Worm (Caenorhabditis elegans): ENCODE data around the gene gly-9.

The gly-9 gene

DNA sequence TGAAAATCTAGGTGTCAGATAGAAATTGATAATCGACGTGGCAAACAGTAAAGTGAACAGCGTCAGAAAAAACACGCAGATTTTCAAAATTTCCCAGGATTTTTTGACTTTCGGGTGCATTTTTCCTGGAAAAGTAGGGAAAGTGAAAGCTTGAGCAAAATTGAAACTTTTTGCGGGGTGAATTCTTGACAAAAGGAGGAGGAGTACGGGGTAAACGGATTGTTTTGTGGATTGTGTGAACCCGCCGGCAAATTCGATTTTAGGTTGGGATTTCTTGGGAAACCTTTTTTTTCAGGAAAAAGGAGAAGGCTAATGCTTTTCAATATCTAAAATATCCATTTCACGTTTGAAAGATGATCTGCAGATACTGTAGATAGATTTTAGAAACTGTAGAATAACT lies 55.6 kb downstream of the gly-9 start, which contains the start of gene Y47D3A.34:
Gene Y47D3A.34 (minus strand): TSS at position 120 of the 400 bp plus-strand sequence.
- TF ChIP-seq dpff-1 (tag; optimal IDR thresholded peaks at IDR 0.05), result no peak
- TF ChIP-seq ztf-28 (GFP tag; IDR thresholded peaks at IDR 0.05), result no peak
- no peak for TF ChIP-seq nhr-120 (GFP tag; IDR thresholded peaks at IDR 0.05)
- no peak for TF ChIP-seq madf-10 (tag; optimal IDR thresholded peaks at IDR 0.05)

DNA sequence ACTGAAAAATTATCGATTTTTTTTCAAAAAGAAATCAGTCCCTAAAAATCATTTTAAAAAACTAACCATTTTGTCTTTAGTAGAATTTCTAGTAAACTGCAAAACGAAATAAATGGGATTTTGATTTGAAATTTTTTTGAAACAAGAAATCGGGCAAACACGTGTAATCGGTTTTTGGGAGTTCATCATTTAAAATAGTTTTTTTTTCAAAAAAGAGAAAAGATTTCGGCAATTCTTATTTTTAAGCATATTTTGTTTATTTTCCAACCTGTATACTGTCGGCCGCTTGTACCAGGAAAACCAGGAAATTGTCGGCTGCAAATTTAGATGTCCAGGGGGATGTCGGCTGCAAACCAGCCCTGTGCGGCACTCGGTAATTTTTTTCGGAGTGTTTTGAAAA lies 58.4 kb downstream of the gly-9 start, which contains the start of gene elo-8:
Gene elo-8 (minus strand): TSS at position 101 of the 400 bp plus-strand sequence.
- TF ChIP-seq lin-35 (GFP tag; optimal IDR thresholded peaks at IDR 0.05) (no peak), lin-26 (GFP tag; IDR thresholded peaks at IDR 0.05) (no peak), C06A6.2 (GFP tag; conservative IDR thresholded peaks at IDR 0.05) (no peak), madf-3 (GFP tag; IDR thresholded peaks at IDR 0.05) (no peak), F39B2.1 (GFP tag; IDR thresholded peaks at IDR 0.05) (no peak), athp-1 (tag; optimal IDR thresholded peaks at IDR 0.05) (no peak), nhr-120 (GFP tag; IDR thresholded peaks at IDR 0.05) (no peak), Y95B8A.8 (GFP tag; IDR thresholded peaks at IDR 0.05) (no peak), zfh-2 (GFP tag; conservative IDR thresholded peaks at IDR 0.05) (no peak), F55B11.4 (tag; optimal IDR thresholded peaks at IDR 0.05; ENCODE audit: borderline replicate concordance, insufficient read depth) (no peak), akir-1 (GFP tag; optimal IDR thresholded peaks at IDR 0.05) (no peak), somi-1 (GFP tag; optimal IDR thresholded peaks at IDR 0.05) (no peak), tbx-9 (tag; optimal IDR thresholded peaks at IDR 0.05; ENCODE audit: borderline replicate concordance) (no peak)

DNA sequence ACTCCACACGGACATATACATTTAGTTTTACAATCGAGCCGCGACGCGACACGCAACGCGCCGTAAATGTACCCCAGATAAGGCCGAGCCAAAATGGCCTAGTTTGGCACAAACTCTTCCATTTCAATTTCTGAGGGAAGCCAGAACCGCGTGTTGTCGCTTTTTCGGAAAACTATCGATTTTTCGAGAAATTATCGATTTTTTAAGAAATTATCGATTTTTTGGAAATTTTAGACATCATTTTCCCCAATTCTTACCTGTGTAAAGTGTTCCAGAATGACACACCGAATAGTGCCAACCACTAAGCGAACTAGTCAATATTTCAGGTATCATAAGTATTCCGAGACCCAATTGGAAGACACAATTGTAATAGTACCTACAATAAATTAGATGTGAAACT lies 59.0 kb downstream of the gly-9 start:
- TF ChIP-seq lag-1 (GFP tag; IDR thresholded peaks at IDR 0.05), result no peak
- TF ChIP-seq dpff-1 (tag; optimal IDR thresholded peaks at IDR 0.05), result no peak
- TF ChIP-seq D2030.7 (GFP tag; IDR thresholded peaks at IDR 0.05), result no peak
- TF ChIP-seq ZK185.1 (tag; optimal IDR thresholded peaks at IDR 0.05; ENCODE audit: poor library complexity, severe bottlenecking), result no peak
- no peak for TF ChIP-seq ztf-26 (tag; optimal IDR thresholded peaks at IDR 0.05)
- TF ChIP-seq ets-4 (GFP tag; optimal IDR thresholded peaks at IDR 0.05), result no peak
- no peak for TF ChIP-seq nhr-27 (tag; optimal IDR thresholded peaks at IDR 0.05)
- no peak for TF ChIP-seq attf-5 (GFP tag; optimal IDR thresholded peaks at IDR 0.05)
- TF ChIP-seq ztf-28 (GFP tag; IDR thresholded peaks at IDR 0.05), result no peak
- no peak for TF ChIP-seq cebp-2 (GFP tag; IDR thresholded peaks at IDR 0.05)
- no peak for TF ChIP-seq ztf-22 (GFP tag; optimal IDR thresholded peaks at IDR 0.05)
- no peak for TF ChIP-seq sea-2 (GFP tag; IDR thresholded peaks at IDR 0.05)
- no peak for TF ChIP-seq let-526 (GFP tag; IDR thresholded peaks at IDR 0.05)
- TF ChIP-seq ceh-100 (GFP tag; IDR thresholded peaks at IDR 0.05), result no peak
- no peak for TF ChIP-seq fkh-3 (tag; optimal IDR thresholded peaks at IDR 0.05)
- TF ChIP-seq ekl-4 (GFP tag; IDR thresholded peaks at IDR 0.05), result no peak
- no peak for TF ChIP-seq T26A5.8 (tag; optimal IDR thresholded peaks at IDR 0.05)
- no peak for TF ChIP-seq F49E8.2 (tag; optimal IDR thresholded peaks at IDR 0.05; ENCODE audit: insufficient read depth)
- TF ChIP-seq F57A8.1 (GFP tag; optimal IDR thresholded peaks at IDR 0.05), result no peak

DNA sequence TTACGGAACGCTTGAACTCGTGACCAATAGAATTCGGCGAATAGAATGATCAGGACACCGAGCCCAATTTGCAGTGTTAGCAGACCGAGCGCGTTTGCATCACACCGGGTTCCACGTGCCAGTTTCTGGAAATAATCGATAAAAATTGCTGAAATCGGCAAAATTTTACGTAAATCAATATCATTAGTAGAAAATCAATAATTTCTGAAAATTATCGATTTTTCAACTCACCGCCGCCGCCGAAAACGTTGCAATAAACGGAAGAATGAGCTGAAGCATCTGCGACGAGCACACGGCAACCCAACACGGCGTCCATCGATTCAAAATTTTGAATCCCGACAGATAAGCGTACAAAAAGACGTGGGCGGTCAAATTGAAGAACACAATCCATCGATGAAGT lies 59.8 kb downstream of the gly-9 start:
- TF ChIP-seq attf-6 (GFP tag; IDR thresholded peaks at IDR 0.05), result no peak
- no peak for TF ChIP-seq hlh-26 (GFP tag; conservative IDR thresholded peaks at IDR 0.05)
- no peak for TF ChIP-seq egl-44 (GFP tag; IDR thresholded peaks at IDR 0.05)
- TF ChIP-seq ceh-79 (tag; optimal IDR thresholded peaks at IDR 0.05), result no peak
- no peak for TF ChIP-seq B0035.1 (tag; optimal IDR thresholded peaks at IDR 0.05)
- no peak for TF ChIP-seq attf-3 (GFP tag; conservative IDR thresholded peaks at IDR 0.05)
- TF ChIP-seq Y53F4B.3 (GFP tag; IDR thresholded peaks at IDR 0.05), result no peak
